Fruit fly (Drosophila melanogaster) whole organism, embryonic: ENCODE results near the gene IntS10.
A peak's percentile ranks its signal among the peaks of the same experiment; 100 is the strongest.

Experiments used
- BtbVII ChIP-seq: fragments of 200-800 bp; sonication (Bioruptor generic); optimal IDR thresholded peaks from 3 replicates; lab custom pipeline; 2017; ENCODE audit warnings: missing biosample characterization, mild to moderate bottlenecking, missing genetic modification characterization
- CG11093 ChIP-seq: fragments of 200-800 bp; sonication (Bioruptor generic); IDR thresholded peaks from 3 replicates; pipeline ENCODE4 v1.3.6; 2022; ENCODE audit warnings: missing biosample characterization, missing genetic modification characterization
- CG11696 ChIP-seq: fragments of 200-800 bp; sonication (Bioruptor generic); IDR thresholded peaks from 2 replicates; pipeline ENCODE4 v1.3.6; 2022; ENCODE audit warnings: missing biosample characterization, missing genetic modification characterization
- CG12744 ChIP-seq: fragments of 200-800 bp; sonication (Bioruptor generic); optimal IDR thresholded peaks from 2 replicates; lab custom pipeline; 2016; ENCODE audit warnings: missing biosample characterization, missing genetic modification characterization
- CG14860 ChIP-seq: fragments of 200-800 bp; sonication (Bioruptor generic); IDR thresholded peaks from 3 replicates; pipeline ENCODE4 v1.3.6; 2022; ENCODE audit warnings: missing biosample characterization, missing genetic modification characterization; ENCODE audit not compliant: partially characterized antibody
- CG15073 ChIP-seq: fragments of 200-800 bp; sonication (Bioruptor generic); optimal IDR thresholded peaks from 2 replicates; lab custom pipeline; 2016; ENCODE audit warnings: missing biosample characterization, missing genetic modification characterization
- CG15696 ChIP-seq: fragments of 200-800 bp; sonication (Bioruptor generic); optimal IDR thresholded peaks from 2 replicates; lab custom pipeline; 2019; ENCODE audit warnings: missing biosample characterization, mild to moderate bottlenecking, missing genetic modification characterization, moderate library complexity
- CG1602 ChIP-seq: fragments of 200-800 bp; sonication (Bioruptor generic); optimal IDR thresholded peaks from 3 replicates; lab custom pipeline; 2016; ENCODE audit warnings: missing biosample characterization, missing genetic modification characterization
- CG16813 ChIP-seq: fragments of 200-800 bp; sonication (Bioruptor generic); IDR thresholded peaks from 3 replicates; pipeline ENCODE4 v1.3.6; 2022; ENCODE audit warnings: missing biosample characterization, missing genetic modification characterization; ENCODE audit not compliant: partially characterized antibody
- CG17361 ChIP-seq: fragments of 200-800 bp; sonication (Bioruptor generic); IDR thresholded peaks from 3 replicates; pipeline ENCODE4 v1.3.6; 2022; ENCODE audit warnings: missing biosample characterization, missing genetic modification characterization
- CG17612 ChIP-seq: fragments of 200-800 bp; sonication (Bioruptor generic); IDR thresholded peaks from 2 replicates; pipeline ENCODE4 v1.3.6; 2022; ENCODE audit warnings: missing biosample characterization, missing genetic modification characterization
- CG17912 ChIP-seq: fragments of 200-800 bp; sonication (Bioruptor generic); optimal IDR thresholded peaks from 2 replicates; lab custom pipeline; 2018; ENCODE audit warnings: missing biosample characterization, mild to moderate bottlenecking, missing genetic modification characterization
- CG18262 ChIP-seq: fragments of 200-800 bp; optimal IDR thresholded peaks from 3 replicates; lab custom pipeline; 2019; ENCODE audit warnings: missing biosample characterization, mild to moderate bottlenecking, missing genetic modification characterization, moderate library complexity
- CG1832 ChIP-seq: fragments of 200-800 bp; sonication (Bioruptor generic); optimal IDR thresholded peaks from 2 replicates; lab custom pipeline; 2017; ENCODE audit warnings: missing biosample characterization, mild to moderate bottlenecking, missing genetic modification characterization, inconsistent platforms
- CG2202 ChIP-seq: fragments of 200-800 bp; sonication (Bioruptor generic); optimal IDR thresholded peaks from 2 replicates; lab custom pipeline; 2018; ENCODE audit warnings: missing biosample characterization, mild to moderate bottlenecking, missing genetic modification characterization
- CG30020 ChIP-seq: fragments of 200-800 bp; optimal IDR thresholded peaks from 2 replicates; lab custom pipeline; 2019; ENCODE audit warnings: missing biosample characterization, mild to moderate bottlenecking, missing genetic modification characterization, moderate library complexity
- CG32532 ChIP-seq: fragments of 200-800 bp; sonication (Bioruptor generic); IDR thresholded peaks from 2 replicates; pipeline ENCODE4 v1.3.6; 2022; ENCODE audit warnings: missing biosample characterization, missing genetic modification characterization
- CG4282 ChIP-seq: fragments of 200-800 bp; sonication (Bioruptor generic); optimal IDR thresholded peaks from 2 replicates; lab custom pipeline; 2016; ENCODE audit warnings: missing biosample characterization, missing genetic modification characterization
- CG4404 ChIP-seq: fragments of 200-800 bp; sonication (Bioruptor generic); IDR thresholded peaks from 2 replicates; pipeline ENCODE4 v1.3.6; 2022; ENCODE audit warnings: missing biosample characterization, missing genetic modification characterization
- CG6813 ChIP-seq: fragments of 200-800 bp; sonication (Bioruptor generic); optimal IDR thresholded peaks from 2 replicates; lab custom pipeline; 2017; ENCODE audit warnings: missing biosample characterization, missing genetic modification characterization, mild to moderate bottlenecking, moderate library complexity, missing genetic modification reagents
- CG9215 ChIP-seq: fragments of 200-800 bp; sonication (Bioruptor generic); IDR thresholded peaks from 2 replicates; pipeline ENCODE4 v1.3.6; 2022; ENCODE audit warnings: missing biosample characterization, missing genetic modification characterization
- Eip74EF ChIP-seq, 2 experiments: fragments of 200-800 bp in 1 of 2; fragments of >200 bp in 1 of 2; sonication (Bioruptor generic) in 1 of 2; optimal IDR thresholded peaks; 2 replicates each; lab custom pipeline; 2017 to 2019; ENCODE audit warnings: missing biosample characterization in 2 of 2, missing genetic modification characterization in 2 of 2, mild to moderate bottlenecking in 1 of 2, moderate library complexity in 1 of 2
- HLH3B ChIP-seq: fragments of 200-800 bp; sonication (Bioruptor generic); IDR thresholded peaks from 2 replicates; pipeline ENCODE4 v1.3.6; 2022; ENCODE audit warnings: missing biosample characterization, missing genetic modification characterization
- MESR4 ChIP-seq: fragments of 200-800 bp; sonication (Bioruptor generic); optimal IDR thresholded peaks from 2 replicates; lab custom pipeline; 2018; ENCODE audit warnings: missing biosample characterization, mild to moderate bottlenecking, missing genetic modification characterization, moderate library complexity
- Myb ChIP-seq: fragments of 200-800 bp; sonication (Bioruptor generic); optimal IDR thresholded peaks from 2 replicates; lab custom pipeline; 2016; ENCODE audit warnings: missing biosample characterization, missing genetic modification characterization
- PHDP ChIP-seq: fragments of 200-800 bp; sonication (Bioruptor generic); optimal IDR thresholded peaks from 3 replicates; lab custom pipeline; 2018; ENCODE audit warnings: missing biosample characterization, mild to moderate bottlenecking, missing genetic modification characterization, moderate library complexity
- Rfx ChIP-seq: fragments of 200-800 bp; sonication (Bioruptor generic); IDR thresholded peaks from 2 replicates; pipeline ENCODE4 v1.3.6; 2022; ENCODE audit warnings: missing biosample characterization, missing genetic modification characterization
- Stat92E ChIP-seq, 3 experiments: fragments of >200 bp in 2 of 3; fragments of 200-800 bp in 1 of 3; sonication (Bioruptor generic) in 1 of 3; optimal IDR thresholded peaks; 2 replicates each; lab custom pipeline; 2017 to 2019; ENCODE audit warnings: missing biosample characterization in 3 of 3, missing genetic modification characterization in 3 of 3, mild to moderate bottlenecking in 1 of 3, moderate library complexity in 1 of 3
- Xrp1 ChIP-seq: fragments of 200-800 bp; sonication (Bioruptor generic); IDR thresholded peaks from 2 replicates; pipeline ENCODE4 v1.3.6; 2022; ENCODE audit warnings: missing biosample characterization, missing genetic modification characterization
- ash1 ChIP-seq: fragments of 200-800 bp; sonication (Bioruptor generic); optimal IDR thresholded peaks from 2 replicates; lab custom pipeline; 2018; ENCODE audit warnings: missing biosample characterization, mild to moderate bottlenecking, missing genetic modification characterization
- corto ChIP-seq: fragments of 200-800 bp; sonication (Bioruptor generic); optimal IDR thresholded peaks from 2 replicates; lab custom pipeline; 2016; ENCODE audit warnings: missing biosample characterization, mild to moderate bottlenecking, missing genetic modification characterization, moderate library complexity
- crc ChIP-seq: fragments of 200-800 bp; sonication (Bioruptor generic); optimal IDR thresholded peaks from 2 replicates; lab custom pipeline; 2016; ENCODE audit warnings: missing biosample characterization, missing genetic modification characterization
- croc ChIP-seq: fragments of 200-800 bp; sonication (Bioruptor generic); conservative IDR thresholded peaks from 3 replicates; pipeline ENCODE4 v1.3.6; 2022; ENCODE audit warnings: missing biosample characterization, missing genetic modification characterization
- dimm ChIP-seq: fragments of 200-800 bp; sonication (Bioruptor generic); IDR thresholded peaks from 2 replicates; pipeline ENCODE4 v1.3.6; 2022; ENCODE audit warnings: missing biosample characterization, missing genetic modification characterization
- dmrt99B ChIP-seq: fragments of 200-800 bp; sonication (Bioruptor generic); optimal IDR thresholded peaks from 2 replicates; lab custom pipeline; 2018; ENCODE audit warnings: missing biosample characterization, mild to moderate bottlenecking, missing genetic modification characterization, moderate library complexity
- emc ChIP-seq: fragments of 200-800 bp; sonication (Bioruptor generic); optimal IDR thresholded peaks from 2 replicates; lab custom pipeline; 2016; ENCODE audit warnings: missing biosample characterization, missing genetic modification characterization
- kay ChIP-seq: fragments of 200-800 bp; sonication (Bioruptor generic); optimal IDR thresholded peaks from 2 replicates; lab custom pipeline; 2016; ENCODE audit warnings: missing biosample characterization, missing genetic modification characterization
- luna ChIP-seq: fragments of 200-800 bp; sonication (Bioruptor generic); optimal IDR thresholded peaks from 2 replicates; lab custom pipeline; 2016; ENCODE audit warnings: missing biosample characterization, missing genetic modification characterization
- maf-S ChIP-seq: fragments of 200-800 bp; sonication (Bioruptor generic); optimal IDR thresholded peaks from 2 replicates; lab custom pipeline; 2016; ENCODE audit warnings: missing biosample characterization, missing genetic modification characterization
- nom ChIP-seq: fragments of 200-800 bp; sonication (Bioruptor generic); optimal IDR thresholded peaks from 2 replicates; lab custom pipeline; 2017; ENCODE audit warnings: missing biosample characterization, missing genetic modification characterization, mild to moderate bottlenecking, moderate library complexity, missing genetic modification reagents
- odd ChIP-seq: fragments of 200-800 bp; sonication (Bioruptor generic); optimal IDR thresholded peaks from 2 replicates; lab custom pipeline; 2017; ENCODE audit warnings: missing biosample characterization, mild to moderate bottlenecking, missing genetic modification characterization
- pb ChIP-seq: fragments of 200-800 bp; sonication (Bioruptor generic); optimal IDR thresholded peaks from 3 replicates; lab custom pipeline; 2016; ENCODE audit warnings: missing biosample characterization, missing genetic modification characterization
- ranshi ChIP-seq: fragments of 200-800 bp; sonication (Bioruptor generic); IDR thresholded peaks from 2 replicates; pipeline ENCODE4 v1.3.6; 2022; ENCODE audit warnings: missing biosample characterization, missing genetic modification characterization
- ro ChIP-seq: fragments of 200-800 bp; sonication (Bioruptor generic); IDR thresholded peaks from 2 replicates; pipeline ENCODE4 v1.3.6; 2022; ENCODE audit warnings: missing biosample characterization, missing genetic modification characterization
- row ChIP-seq: fragments of 200-800 bp; sonication (Bioruptor generic); IDR thresholded peaks from 3 replicates; pipeline ENCODE4 v1.3.6; 2022; ENCODE audit warnings: missing biosample characterization, missing genetic modification characterization
- sens ChIP-seq: fragments of 200-800 bp; sonication (Bioruptor generic); peaks from one replicate; lab custom pipeline; 2016; ENCODE audit warnings: missing biosample characterization, missing genetic modification characterization
- tll ChIP-seq, 2 experiments: fragments of 200-800 bp in 1 of 2; fragments of >200 bp in 1 of 2; sonication (Bioruptor generic) in 1 of 2; optimal IDR thresholded peaks; 2 replicates each; lab custom pipeline; 2017 to 2019; ENCODE audit warnings: missing biosample characterization in 2 of 2, missing genetic modification characterization in 2 of 2, mild to moderate bottlenecking in 1 of 2, moderate library complexity in 1 of 2
- wdn ChIP-seq: fragments of 200-800 bp; sonication (Bioruptor generic); IDR thresholded peaks from 2 replicates; pipeline ENCODE4 v1.3.6; 2022; ENCODE audit warnings: missing biosample characterization, missing genetic modification characterization
- wor ChIP-seq: fragments of 200-800 bp; sonication (Bioruptor generic); IDR thresholded peaks from 2 replicates; pipeline ENCODE4 v1.3.6; 2022; ENCODE audit warnings: missing biosample characterization, missing genetic modification characterization
- yki ChIP-seq: fragments of >200 bp; optimal IDR thresholded peaks from 3 replicates; lab custom pipeline; 2018

IntS10 gene

DNA sequence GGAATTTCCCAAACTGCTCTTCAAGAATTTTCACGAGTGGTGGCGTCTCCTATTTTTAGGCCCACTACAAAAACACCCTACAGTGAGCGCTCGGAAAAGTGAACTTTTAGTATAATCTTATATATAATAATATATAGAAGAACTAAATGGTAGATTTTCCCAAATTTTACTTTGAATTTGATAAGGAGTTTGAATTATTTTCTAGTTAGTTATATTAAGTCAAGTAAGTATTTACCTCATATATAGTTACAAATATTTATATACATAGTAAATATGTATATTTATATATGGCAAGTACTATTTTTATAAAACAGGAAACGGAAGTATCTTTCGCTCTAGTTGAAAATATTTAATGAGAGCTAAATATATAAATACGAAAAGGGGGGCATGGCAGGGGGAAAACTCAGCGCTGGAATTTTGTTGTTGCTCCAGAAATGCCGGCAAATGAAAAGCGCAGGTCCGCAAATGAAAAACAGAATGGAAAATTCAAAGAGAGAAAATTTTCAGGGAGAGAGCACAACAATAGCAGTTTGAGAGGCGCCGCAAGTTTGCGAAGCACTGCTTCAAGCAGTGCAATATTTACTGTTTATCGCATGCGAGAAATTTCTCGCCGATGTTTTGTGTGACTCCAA is 17.6 kb upstream of the IntS10 start (continued):
- TF ChIP-seq CG4282 (GFP tag; lab: Kevin White, UChicago) (no peak), HLH3B (no peak), CG1832 (no peak), CG16813 (GFP tag; lab: Robert Waterston, UW) (peak; percentile 52; the same call in 2 of the 3 replicates), CG14860 (GFP tag; lab: Robert Waterston, UW) (peak; percentile 45; the same call in 1 of the 3 replicates), sens (GFP tag; lab: Kevin White, UChicago) (peak; percentile 28), CG15073 (GFP tag; lab: Kevin White, UChicago) (no peak), CG9215 (GFP tag; lab: Robert Waterston, UW) (no peak), CG32532 (GFP tag; lab: Robert Waterston, UW) (peak; percentile 60), PHDP (tag; lab: Kevin White, UChicago) (peak; percentile 55), ranshi (GFP tag; lab: Robert Waterston, UW) (0 out of 2 replicates have a peak, but pooled peaks have one; percentile 20), CG30020 (tag; lab: Kevin White, UChicago) (no peak), ro (GFP tag; lab: Robert Waterston, UW) (no peak), CG1602 (GFP tag; lab: Kevin White, UChicago) (no peak), Rfx (peak; percentile 12; the same call in 1 of the 2 replicates), tll (GFP tag; optimal IDR thresholded peaks at IDR 0.05; lab: Kevin White, UChicago) (no peak), CG15696 (tag; lab: Kevin White, UChicago) (no peak), pb (no peak), CG18262 (tag; lab: Kevin White, UChicago) (peak; percentile 64), BtbVII (GFP tag; lab: Kevin White, UChicago) (peak; percentile 36), CG11093 (no peak), wdn (no peak), CG6813 (GFP tag; lab: Kevin White, UChicago) (no peak), ash1 (no peak), yki (lab: Kevin White, UChicago) (no peak), nom (GFP tag; lab: Kevin White, UChicago) (no peak), croc (GFP tag; lab: Robert Waterston, UW) (no peak; the same call in 2 of the 3 replicates), CG12744 (GFP tag; lab: Kevin White, UChicago) (no peak), Stat92E (GFP tag; optimal IDR thresholded peaks at IDR 0.05; lab: Kevin White, UChicago) (no peak), CG17361 (GFP tag; lab: Robert Waterston, UW) (peak; percentile 64; the same call in 1 of the 3 replicates), wor (GFP tag; lab: Robert Waterston, UW) (no peak), dmrt99B (tag; lab: Kevin White, UChicago) (peak; percentile 62), emc (no peak), crc (GFP tag; lab: Kevin White, UChicago) (no peak), maf-S (no peak), luna (GFP tag; lab: Kevin White, UChicago) (no peak), Myb (GFP tag; lab: Kevin White, UChicago) (no peak), Xrp1 (GFP tag; lab: Robert Waterston, UW) (peak; percentile 9; the same call in 1 of the 2 replicates), CG2202 (tag; lab: Kevin White, UChicago) (no peak), CG17612 (GFP tag; lab: Robert Waterston, UW) (0 out of 2 replicates have a peak, but pooled peaks have one; percentile 11), dimm (GFP tag; lab: Robert Waterston, UW) (no peak), corto (GFP tag; lab: Kevin White, UChicago) (no peak), Eip74EF (GFP tag; optimal IDR thresholded peaks at IDR 0.05; lab: Kevin White, UChicago) (peak; percentile 42 to 55), MESR4 (GFP tag; lab: Kevin White, UChicago) (no peak), CG4404 (GFP tag; lab: Robert Waterston, UW) (no peak), odd (GFP tag; lab: Kevin White, UChicago) (peak; percentile 67), row (GFP tag; lab: Robert Waterston, UW) (peak; percentile 38; the same call in 2 of the 3 replicates), CG17912 (no peak), CG11696 (GFP tag; lab: Robert Waterston, UW) (no peak), kay (GFP tag; lab: Kevin White, UChicago) (no peak)
